Worm (Caenorhabditis elegans): ENCODE results near the gene F41G3.19.

DNA sequence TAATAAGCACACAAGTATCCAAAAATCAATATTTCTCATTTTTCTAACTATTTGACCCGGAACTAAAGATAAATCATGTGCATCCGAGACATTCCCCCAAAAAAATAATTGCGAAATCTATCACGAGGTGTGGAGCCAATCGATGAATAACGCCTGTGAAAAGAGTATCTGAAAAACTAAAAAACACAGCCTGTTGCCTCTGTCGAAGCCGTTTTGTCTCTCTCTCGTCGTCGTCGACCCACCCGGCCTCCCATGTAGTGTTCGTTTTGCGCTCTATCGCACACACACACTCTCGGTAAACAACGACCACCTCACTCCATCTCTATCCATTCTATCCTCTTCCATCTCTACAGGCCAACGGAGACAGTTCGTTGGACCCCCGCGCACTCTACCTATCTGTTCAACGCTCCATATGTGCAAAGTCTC is 30.8 kb upstream of the F41G3.19 start:
- TF ChIP-seq ama-1 (optimal IDR thresholded peaks at IDR 0.05) (no peak), scrt-1 (GFP tag; IDR thresholded peaks at IDR 0.05) (no peak), tra-4 (tag; optimal IDR thresholded peaks at IDR 0.05) (no peak), flt-1 (GFP tag; IDR thresholded peaks at IDR 0.05) (no peak), hnd-1 (tag; optimal IDR thresholded peaks at IDR 0.05) (no peak), tbx-11 (GFP tag; IDR thresholded peaks at IDR 0.05) (no peak)
